Worm (Caenorhabditis elegans): Measurements from ENCODE around the gene F25A2.1.

- TF ChIP-seq flt-1 (GFP tag; IDR thresholded peaks at IDR 0.05) (no peak), cog-1 (tag; optimal IDR thresholded peaks at IDR 0.05) (no peak), ztf-29 (GFP tag; IDR thresholded peaks at IDR 0.05) (no peak), ztf-23 (GFP tag; IDR thresholded peaks at IDR 0.05) (no peak)
Measured at ce11 chrV:1134302-1134701, 45.1 kb upstream of the F25A2.1 start, which contains the start of gene cpr-8.

All from whole organism, midembryonic.